Worm (Caenorhabditis elegans): ENCODE data around the gene oig-4.

oig-4 gene

ce11 chrII:7640161-7640841 lies 27.0 kb downstream of the oig-4 start:
- TF ChIP-seq fkh-8 (tag; optimal IDR thresholded peaks at IDR 0.05) (peak; percentile 39), C04F5.9 (tag; optimal IDR thresholded peaks at IDR 0.05) (no peak), ama-1 (optimal IDR thresholded peaks at IDR 0.05) (no peak), efl-3 (GFP tag; optimal IDR thresholded peaks at IDR 0.05) (no peak), ceh-90 (tag; optimal IDR thresholded peaks at IDR 0.05) (no peak), alr-1 (tag; optimal IDR thresholded peaks at IDR 0.05; ENCODE audit: borderline replicate concordance) (no peak), hlh-17 (GFP tag; optimal IDR thresholded peaks at IDR 0.05; ENCODE audit: borderline replicate concordance) (no peak), isw-1 (GFP tag; IDR thresholded peaks at IDR 0.05) (no peak), rnt-1 (tag; optimal IDR thresholded peaks at IDR 0.05) (peak; percentile 79), grh-1 (GFP tag; IDR thresholded peaks at IDR 0.05) (no peak), fkh-10 (GFP tag; optimal IDR thresholded peaks at IDR 0.05) (no peak), elt-2 (tag; optimal IDR thresholded peaks at IDR 0.05) (no peak), swsn-7 (tag; optimal IDR thresholded peaks at IDR 0.05) (peak; percentile 35), zag-1 (tag; optimal IDR thresholded peaks at IDR 0.05) (no peak), nhr-28 (tag; optimal IDR thresholded peaks at IDR 0.05) (no peak), nhr-237 (tag; optimal IDR thresholded peaks at IDR 0.05) (no peak), snu-23 (GFP tag; optimal IDR thresholded peaks at IDR 0.05) (peak; percentile 34), ets-5 (GFP tag; IDR thresholded peaks at IDR 0.05) (no peak), nhr-71 (tag; optimal IDR thresholded peaks at IDR 0.05) (peak; percentile 78), fos-1 (tag; optimal IDR thresholded peaks at IDR 0.05) (no peak), xbp-1 (tag; optimal IDR thresholded peaks at IDR 0.05) (no peak), ceh-82 (tag; optimal IDR thresholded peaks at IDR 0.05) (no peak), unc-130 (tag; optimal IDR thresholded peaks at IDR 0.05) (no peak), nhr-20 (tag; optimal IDR thresholded peaks at IDR 0.05) (peak; percentile 37), snpc-4 (tag; optimal IDR thresholded peaks at IDR 0.05) (no peak), ceh-88 (GFP tag; IDR thresholded peaks at IDR 0.05) (no peak), aly-2 (tag; optimal IDR thresholded peaks at IDR 0.05) (no peak), skn-1 (tag; optimal IDR thresholded peaks at IDR 0.05) (no peak), ceh-63 (GFP tag; optimal IDR thresholded peaks at IDR 0.05) (no peak), sup-37 (GFP tag; optimal IDR thresholded peaks at IDR 0.05) (no peak), mef-2 (tag; optimal IDR thresholded peaks at IDR 0.05) (no peak), irx-1 (tag; optimal IDR thresholded peaks at IDR 0.05) (no peak), mdl-1 (tag; optimal IDR thresholded peaks at IDR 0.05) (no peak), lin-14 (GFP tag; optimal IDR thresholded peaks at IDR 0.05) (peak; percentile 76), lsy-2 (tag; optimal IDR thresholded peaks at IDR 0.05) (peak; percentile 24 to 51), C16A3.4 (tag; optimal IDR thresholded peaks at IDR 0.05) (no peak), dsc-1 (tag; optimal IDR thresholded peaks at IDR 0.05) (peak; percentile 38), unc-62 (GFP tag; optimal IDR thresholded peaks at IDR 0.05) (no peak), nhr-84 (tag; optimal IDR thresholded peaks at IDR 0.05) (no peak), ztf-11 (tag; optimal IDR thresholded peaks at IDR 0.05) (no peak), efl-1 (optimal IDR thresholded peaks at IDR 0.05) (peak in 1 of 2 experiments; percentile 18), efl-1 (GFP tag; optimal IDR thresholded peaks at IDR 0.05 in 1 of 2) (peak in 1 of 2 experiments; percentile 84), vab-15 (tag; optimal IDR thresholded peaks at IDR 0.05) (no peak), nhr-90 (tag; optimal IDR thresholded peaks at IDR 0.05; ENCODE audit: poor library complexity) (no peak), lin-15B (tag; optimal IDR thresholded peaks at IDR 0.05) (no peak), blmp-1 (tag; optimal IDR thresholded peaks at IDR 0.05) (no peak), sox-4 (tag; optimal IDR thresholded peaks at IDR 0.05) (no peak), nhr-47 (tag; optimal IDR thresholded peaks at IDR 0.05) (no peak), mab-9 (GFP tag; IDR thresholded peaks at IDR 0.05) (no peak), unc-30 (tag; optimal IDR thresholded peaks at IDR 0.05) (no peak), unc-98 (GFP tag; IDR thresholded peaks at IDR 0.05) (no peak), Y116A8C.19 (tag; optimal IDR thresholded peaks at IDR 0.05; ENCODE audit: borderline replicate concordance) (no peak), mep-1 (tag; optimal IDR thresholded peaks at IDR 0.05) (peak; percentile 18), tbx-2 (tag; optimal IDR thresholded peaks at IDR 0.05) (no peak)
